Fruit fly (Drosophila melanogaster) whole organism: Measurements from ENCODE around the gene kek6.

Source experiments
- CG8478 ChIP-seq: fragments of >200 bp; optimal IDR thresholded peaks from 2 replicates; lab custom pipeline; 2018; ENCODE audit warnings: inconsistent platforms
- Dll ChIP-seq: fragments of >200 bp; optimal IDR thresholded peaks from 2 replicates; lab custom pipeline; 2017
- EcR ChIP-seq, 2 experiments: fragments of >200 bp; optimal IDR thresholded peaks; 2 replicates each; lab custom pipeline; 2017; ENCODE audit warnings: missing biosample characterization in 2 of 2, missing genetic modification characterization in 2 of 2, missing genetic modification reagents in 2 of 2
- pan ChIP-seq: fragments of >200 bp; optimal IDR thresholded peaks from 2 replicates; lab custom pipeline; 2017

kek6 gene

dm6 chr3R:31713306-31714123, 91.6 kb downstream of the kek6 start, which contains the start of gene ttk:
Gene ttk, plus strand, starts transcription at chr3R:31713867.
- TF ChIP-seq EcR (GFP tag; optimal IDR thresholded peaks at IDR 0.05; lab: Kevin White, UChicago) (peak in 1 of 2 experiments; percentile 19), pan (no peak), CG8478 (lab: Kevin White, UChicago) (no peak), Dll (peak; percentile 100)
